Worm (Caenorhabditis elegans) whole organism, early embryonic: ENCODE measurements around the gene T23B7.2.

ENCODE experiments used
- B0310.2 ChIP-seq: sonication (generic microtip); optimal IDR thresholded peaks from 2 replicates; lab custom pipeline; 2016; ENCODE audit warnings: mild to moderate bottlenecking, missing genetic modification characterization, missing compliant biosample characterization
- F13C5.2 ChIP-seq: sonication (generic microtip); optimal IDR thresholded peaks from 2 replicates; lab custom pipeline; 2017; ENCODE audit warnings: mild to moderate bottlenecking, missing genetic modification characterization, inconsistent platforms, missing compliant biosample characterization
- ama-1 ChIP-seq: fragments of 150-350 bp; optimal IDR thresholded peaks from 2 replicates; lab custom pipeline; 2014
- ets-7 ChIP-seq: sonication (generic microtip); optimal IDR thresholded peaks from 2 replicates; lab custom pipeline; 2016; ENCODE audit warnings: missing genotype, missing genetic modification characterization, missing compliant biosample characterization
- flt-1 ChIP-seq: fragments of 200-800 bp; sonication (Bioruptor generic); IDR thresholded peaks from 2 replicates; pipeline ENCODE4 v1.3.6; 2022; ENCODE audit warnings: missing genetic modification characterization, missing compliant biosample characterization
- hmbx-1 ChIP-seq: sonication (generic microtip); optimal IDR thresholded peaks from 2 replicates; lab custom pipeline; 2016; ENCODE audit warnings: mild to moderate bottlenecking, missing genetic modification characterization, missing compliant biosample characterization
- hnd-1 ChIP-seq: sonication (generic microtip); optimal IDR thresholded peaks from 2 replicates; lab custom pipeline; 2016; ENCODE audit warnings: missing genetic modification characterization, missing compliant biosample characterization
- pes-1 ChIP-seq: fragments of 200-800 bp; sonication (Bioruptor generic); IDR thresholded peaks from 2 replicates; pipeline ENCODE4 v1.3.6; 2022; ENCODE audit warnings: missing genetic modification reagents, missing genetic modification characterization, missing compliant biosample characterization
- sea-1 ChIP-seq: fragments of 200-800 bp; sonication (Bioruptor generic); conservative IDR thresholded peaks from 2 replicates; pipeline ENCODE4 v1.3.6; 2022; ENCODE audit warnings: missing genetic modification characterization, missing compliant biosample characterization
- tbx-11 ChIP-seq: fragments of 200-800 bp; sonication (Bioruptor generic); IDR thresholded peaks from 2 replicates; pipeline ENCODE4 v1.3.6; 2022; ENCODE audit warnings: missing genetic modification characterization, missing compliant biosample characterization
- tbx-37 ChIP-seq: fragments of 200-800 bp; sonication (Bioruptor generic); conservative IDR thresholded peaks from 2 replicates; pipeline ENCODE4 v1.3.6; 2022; ENCODE audit warnings: missing genetic modification reagents, missing genetic modification characterization, missing compliant biosample characterization

DNA sequence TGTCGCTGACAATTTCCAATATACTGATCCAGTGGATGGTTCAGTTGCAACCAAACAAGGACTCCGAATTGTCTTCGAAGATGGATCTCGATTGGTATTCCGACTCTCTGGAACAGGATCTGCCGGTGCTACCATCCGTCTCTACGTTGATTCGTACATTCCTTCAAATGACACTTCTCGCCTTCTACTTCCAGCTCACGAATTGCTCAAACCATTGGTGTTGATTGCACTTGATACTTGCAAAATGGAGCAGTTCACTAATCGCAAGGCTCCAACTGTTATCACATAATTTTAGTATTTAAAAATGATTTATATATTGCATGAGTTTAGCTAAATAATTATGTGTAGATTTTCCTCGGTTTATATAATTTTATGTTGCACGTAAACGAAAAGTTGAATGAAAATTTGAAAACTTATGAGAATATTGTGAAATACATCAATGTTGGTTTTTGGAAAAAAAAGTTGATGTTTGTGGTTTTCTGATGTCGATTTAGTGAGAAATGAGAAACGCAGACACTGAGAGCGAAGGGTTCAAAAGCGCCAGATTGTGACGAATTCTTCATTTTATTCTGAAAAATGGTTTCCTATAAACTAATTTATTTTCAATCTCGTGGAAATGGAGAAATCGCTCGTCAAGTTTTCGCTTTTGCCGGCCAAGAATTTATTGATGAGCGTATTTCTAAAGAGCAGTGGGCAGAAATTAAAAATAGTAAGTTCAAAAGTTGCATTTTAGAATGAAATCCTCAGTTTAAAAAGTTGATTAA lies 49.2 kb upstream of the T23B7.2 start, which contains the start of gene gst-9:
- TF ChIP-seq ama-1, result no peak
- no peak for TF ChIP-seq B0310.2 (tag; lab: Kevin White, UChicago)
- no peak for TF ChIP-seq sea-1 (GFP tag; lab: Robert Waterston, UW)
- TF ChIP-seq pes-1 (GFP tag; lab: Robert Waterston, UW), result no peak
- TF ChIP-seq tbx-11, result no peak
- TF ChIP-seq tbx-37 (GFP tag; lab: Robert Waterston, UW), result no peak
- TF ChIP-seq hmbx-1, result no peak
- TF ChIP-seq flt-1, result no peak
- no peak for TF ChIP-seq F13C5.2
- no peak for TF ChIP-seq ets-7 (tag; lab: Kevin White, UChicago)
- no peak for TF ChIP-seq hnd-1 (tag; lab: Kevin White, UChicago)
